Worm (Caenorhabditis elegans) whole organism, L1 larva: ENCODE results near the gene chpf-2.

Source experiments
- Y116A8C.19 ChIP-seq: sonication (generic microtip); optimal IDR thresholded peaks from 2 replicates; lab custom pipeline; 2016; ENCODE audit warnings: missing compliant biosample characterization, missing genetic modification characterization, borderline replicate concordance
- aly-2 ChIP-seq: fragments of 150-350 bp; optimal IDR thresholded peaks from 2 replicates; lab custom pipeline; 2014; ENCODE audit warnings: missing biosample characterization, missing genetic modification characterization
- ama-1 ChIP-seq: fragments of 150-350 bp; optimal IDR thresholded peaks from 2 replicates; lab custom pipeline; 2014
- blmp-1 ChIP-seq: fragments of 150-350 bp; optimal IDR thresholded peaks from 2 replicates; lab custom pipeline; 2014; ENCODE audit warnings: missing biosample characterization, missing genetic modification characterization
- lin-13 ChIP-seq: fragments of 150-350 bp; optimal IDR thresholded peaks from 2 replicates; lab custom pipeline; 2014; ENCODE audit warnings: missing biosample characterization, missing genetic modification reagents, missing genetic modification characterization
- lin-15B ChIP-seq: fragments of 150-350 bp; sonication (generic microtip); optimal IDR thresholded peaks from 3 replicates; lab custom pipeline; 2014; ENCODE audit warnings: missing biosample characterization, missing genetic modification characterization
- nhr-90 ChIP-seq: sonication (generic microtip); optimal IDR thresholded peaks from 2 replicates; lab custom pipeline; 2016; ENCODE audit warnings: mild to moderate bottlenecking, missing genetic modification characterization, missing compliant biosample characterization; ENCODE audit not compliant: poor library complexity
- pqm-1 ChIP-seq: sonication (generic microtip); optimal IDR thresholded peaks from 3 replicates; lab custom pipeline; 2017; ENCODE audit warnings: missing biosample characterization, missing genetic modification characterization
- sox-4 ChIP-seq: sonication (generic microtip); optimal IDR thresholded peaks from 2 replicates; lab custom pipeline; 2016; ENCODE audit warnings: missing genetic modification characterization, missing compliant biosample characterization
- zip-4 ChIP-seq: fragments of 200-800 bp; sonication (Bioruptor generic); optimal IDR thresholded peaks from 2 replicates; lab custom pipeline; 2018; ENCODE audit warnings: mild to moderate bottlenecking, missing genetic modification characterization, moderate library complexity, missing compliant biosample characterization

DNA sequence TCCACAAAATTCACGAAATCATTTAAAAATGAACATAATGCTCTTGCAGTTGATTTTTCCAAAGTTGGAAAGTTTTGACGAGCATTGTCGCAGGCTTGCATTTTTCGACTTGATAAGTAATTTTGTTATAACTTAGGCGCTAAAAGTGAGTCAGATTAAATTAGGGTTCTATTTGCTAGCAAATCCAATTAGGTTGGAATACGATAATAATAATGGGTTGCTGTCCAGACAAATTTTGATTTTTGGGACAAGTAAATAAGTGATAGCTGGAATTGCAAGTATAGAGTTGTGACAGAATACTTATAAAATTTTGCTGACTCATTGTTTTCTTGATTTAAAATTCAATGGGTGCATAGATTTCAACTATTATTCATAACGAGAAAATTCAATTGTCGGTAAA is 33.2 kb downstream of the chpf-2 start, which contains the start of gene srw-112:
- TF ChIP-seq ama-1 (lab: Kevin White, UChicago) (no peak), zip-4 (GFP tag; lab: Kevin White, UChicago) (no peak), blmp-1 (tag; lab: Kevin White, UChicago) (no peak), lin-15B (tag; lab: Kevin White, UChicago) (no peak), aly-2 (tag; lab: Kevin White, UChicago) (no peak), Y116A8C.19 (tag; lab: Kevin White, UChicago) (no peak), pqm-1 (tag; lab: Kevin White, UChicago) (no peak), nhr-90 (tag; lab: Kevin White, UChicago) (no peak), lin-13 (no peak), sox-4 (tag; lab: Kevin White, UChicago) (no peak)
